Worm (Caenorhabditis elegans) whole organism, L4 larva: Measurements from ENCODE around the gene syx-16.

Experiments used
- ama-1 ChIP-seq: fragments of 150-350 bp; optimal IDR thresholded peaks from 2 replicates; lab custom pipeline; 2014; ENCODE audit warnings: inconsistent platforms, mixed read lengths
- dve-1 ChIP-seq: sonication (generic microtip); optimal IDR thresholded peaks from 2 replicates; lab custom pipeline; 2017; ENCODE audit warnings: antibody characterized with exemption, mild to moderate bottlenecking, missing genetic modification characterization, missing compliant biosample characterization; ENCODE audit not compliant: insufficient read depth
- egl-27 ChIP-seq: sonication (generic microtip); optimal IDR thresholded peaks from 3 replicates; lab custom pipeline; 2017; ENCODE audit warnings: missing biosample characterization, missing genetic modification reagents, missing genetic modification characterization
- gei-8 ChIP-seq: fragments of 200-800 bp; sonication (Bioruptor generic); optimal IDR thresholded peaks from 2 replicates; lab custom pipeline; 2018; ENCODE audit warnings: mild to moderate bottlenecking, missing genetic modification characterization, missing compliant biosample characterization
- lin-13 ChIP-seq: fragments of 150-350 bp; optimal IDR thresholded peaks from 2 replicates; lab custom pipeline; 2014; ENCODE audit warnings: missing biosample characterization, missing genetic modification reagents, missing genetic modification characterization
- lin-39 ChIP-seq: fragments of 150-350 bp; optimal IDR thresholded peaks from 2 replicates; lab custom pipeline; 2014; ENCODE audit warnings: missing biosample characterization, missing genetic modification reagents, missing genetic modification characterization
- mxl-3 ChIP-seq: fragments of 200-800 bp; sonication (Bioruptor generic); optimal IDR thresholded peaks from 2 replicates; lab custom pipeline; 2018; ENCODE audit warnings: mild to moderate bottlenecking, missing genetic modification characterization, missing compliant biosample characterization
- nhr-10 ChIP-seq: fragments of 150-350 bp; optimal IDR thresholded peaks from 2 replicates; lab custom pipeline; 2014; ENCODE audit warnings: missing biosample characterization, missing genetic modification characterization
- nhr-237 ChIP-seq: sonication (generic microtip); optimal IDR thresholded peaks from 2 replicates; lab custom pipeline; 2017; ENCODE audit warnings: missing biosample characterization, missing genetic modification characterization
- nhr-28 ChIP-seq: fragments of 150-350 bp; optimal IDR thresholded peaks from 2 replicates; lab custom pipeline; 2014; ENCODE audit warnings: missing biosample characterization, missing genetic modification characterization
- sdz-12 ChIP-seq: fragments of 200-800 bp; sonication (Bioruptor generic); optimal IDR thresholded peaks from 2 replicates; lab custom pipeline; 2018; ENCODE audit warnings: mild to moderate bottlenecking, missing genetic modification characterization, missing compliant biosample characterization
- unc-62 ChIP-seq, 3 experiments: fragments of 150-350 bp in 1 of 3; sonication (generic microtip); optimal IDR thresholded peaks in 2 of 3; peaks in 1 of 3; 1 replicate in 1 of 3; 2 replicates in 2 of 3; lab custom pipeline; 2014 to 2017; ENCODE audit warnings: missing biosample characterization in 3 of 3, missing genetic modification characterization in 3 of 3, missing genetic modification reagents in 3 of 3, missing genotype in 1 of 3

DNA sequence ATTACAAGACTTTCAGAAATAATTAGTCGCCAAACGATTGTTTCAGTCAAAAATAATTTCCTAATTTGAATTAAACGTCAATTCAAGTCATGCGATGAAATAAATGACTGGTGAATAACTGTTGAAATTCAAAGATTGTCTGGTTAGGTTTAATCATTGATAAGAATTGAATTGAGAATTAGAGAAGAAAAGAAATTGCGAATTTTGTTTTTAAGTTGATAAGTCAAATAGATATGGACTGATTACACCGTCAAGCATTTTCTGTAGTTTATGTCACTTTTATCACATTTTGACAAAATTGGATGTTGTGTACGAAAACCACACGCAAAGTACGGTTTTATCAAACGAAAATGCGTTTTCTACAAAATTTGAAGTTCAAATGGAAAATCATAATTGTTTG lies 7.6 kb downstream of the syx-16 start:
- no peak for TF ChIP-seq nhr-237 (tag; lab: Kevin White, UChicago)
- TF ChIP-seq gei-8 (GFP tag; lab: Kevin White, UChicago) = no peak
- TF ChIP-seq lin-13 (GFP tag; lab: Kevin White, UChicago) = no peak
- TF ChIP-seq nhr-10 (tag; lab: Kevin White, UChicago) = no peak
- no peak for TF ChIP-seq egl-27 (tag; lab: Kevin White, UChicago)
- no peak for TF ChIP-seq mxl-3 (GFP tag; lab: Kevin White, UChicago)
- peak; percentile 15 to 98 for TF ChIP-seq unc-62 (GFP tag; optimal IDR thresholded peaks at IDR 0.05 in 1 of 2; lab: Kevin White, UChicago)
- TF ChIP-seq unc-62 (tag; optimal IDR thresholded peaks at IDR 0.05; lab: Kevin White, UChicago) = no peak
- peak; percentile 97 for TF ChIP-seq dve-1
- TF ChIP-seq lin-39 (tag; lab: Kevin White, UChicago) = no peak
- TF ChIP-seq sdz-12 = no peak
- TF ChIP-seq ama-1 = no peak
- peak; percentile 99 for TF ChIP-seq nhr-28 (tag; lab: Kevin White, UChicago)
